Fruit fly (Drosophila melanogaster): Measurements from ENCODE around the gene CG12605.

Gene CG12605

DNA sequence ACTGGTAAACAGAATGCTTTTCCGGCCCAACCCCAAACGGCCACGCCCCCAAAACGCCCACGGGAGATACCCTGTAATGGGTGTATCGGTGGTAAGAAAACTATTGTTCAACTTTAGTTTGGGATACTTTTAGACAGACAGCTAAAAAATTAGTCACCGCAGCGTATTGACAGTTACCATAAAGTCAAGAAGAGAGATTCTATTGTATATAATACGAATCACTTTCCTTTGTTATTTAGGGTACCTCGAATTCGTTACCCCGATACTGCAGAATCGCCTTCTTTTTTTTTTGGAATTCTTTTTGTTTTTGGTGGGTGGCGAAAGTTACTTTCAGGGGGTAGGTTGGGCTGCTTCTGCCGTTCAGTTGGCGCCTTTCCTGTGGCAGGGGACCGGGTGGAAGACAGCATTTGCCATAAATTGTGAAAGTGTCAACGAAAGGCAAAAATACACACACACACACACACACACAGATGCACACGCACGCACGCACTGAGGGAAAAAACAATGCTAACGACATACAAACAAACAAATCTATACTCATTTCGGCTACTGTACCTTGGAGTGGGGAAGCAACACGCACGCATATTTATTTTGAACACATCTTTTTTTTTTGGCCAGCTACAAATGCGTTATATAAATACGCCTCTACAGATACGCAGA is 5.9 kb upstream of the CG12605 start (continued):
- TF ChIP-seq Awh (GFP tag; IDR thresholded peaks at IDR 0.05), result no peak
- no peak for TF ChIP-seq CTCF (GFP tag; optimal IDR thresholded peaks at IDR 0.05)
- no peak for TF ChIP-seq CG8281 (tag; optimal IDR thresholded peaks at IDR 0.05)
- peak; percentile 28 for TF ChIP-seq tap (tag; optimal IDR thresholded peaks at IDR 0.05)
- TF ChIP-seq CG10147 (GFP tag; optimal IDR thresholded peaks at IDR 0.05), result no peak
- TF ChIP-seq fd3F (GFP tag; optimal IDR thresholded peaks at IDR 0.05), result peak; percentile 17
- TF ChIP-seq cato (GFP tag; optimal IDR thresholded peaks at IDR 0.05; ENCODE audit: borderline replicate concordance), result no peak
- no peak for TF ChIP-seq psq (GFP tag; optimal IDR thresholded peaks at IDR 0.05)
- peak; percentile 76 for TF ChIP-seq CG2120 (GFP tag; optimal IDR thresholded peaks at IDR 0.05)
- no peak for TF ChIP-seq croc (GFP tag; conservative IDR thresholded peaks at IDR 0.05)
- no peak for TF ChIP-seq tna (GFP tag; IDR thresholded peaks at IDR 0.05; ENCODE audit: partially characterized antibody)
- peak; percentile 40 for TF ChIP-seq HLH54F (GFP tag; optimal IDR thresholded peaks at IDR 0.05)
- TF ChIP-seq oc (tag; optimal IDR thresholded peaks at IDR 0.05), result no peak
- no peak for TF ChIP-seq CG6683 (GFP tag; optimal IDR thresholded peaks at IDR 0.05)
- TF ChIP-seq Taf1 (GFP tag; IDR thresholded peaks at IDR 0.05), result no peak
- no peak for TF ChIP-seq Dll (GFP tag; IDR thresholded peaks at IDR 0.05; ENCODE audit: partially characterized antibody)
- TF ChIP-seq corto (GFP tag; optimal IDR thresholded peaks at IDR 0.05), result no peak
- TF ChIP-seq CG6791 (GFP tag; IDR thresholded peaks at IDR 0.05; ENCODE audit: partially characterized antibody), result no peak
- no peak for TF ChIP-seq CG13287 (GFP tag; IDR thresholded peaks at IDR 0.05; ENCODE audit: partially characterized antibody)
- TF ChIP-seq H2.0 (GFP tag; IDR thresholded peaks at IDR 0.05), result peak; percentile 45
- TF ChIP-seq Sry-β (GFP tag; optimal IDR thresholded peaks at IDR 0.05), result no peak
- TF ChIP-seq CG12155 (GFP tag; optimal IDR thresholded peaks at IDR 0.05), result no peak
- TF ChIP-seq CG18599 (GFP tag; optimal IDR thresholded peaks at IDR 0.05), result peak; percentile 77
- TF ChIP-seq CG9609 (GFP tag; optimal IDR thresholded peaks at IDR 0.05), result peak; percentile 41
- 0 out of 3 replicates have a peak, but pooled peaks have one; percentile 31 for TF ChIP-seq Optix (GFP tag; IDR thresholded peaks at IDR 0.05)
- no peak for TF ChIP-seq Gsc (GFP tag; IDR thresholded peaks at IDR 0.05)
- TF ChIP-seq phol (tag; optimal IDR thresholded peaks at IDR 0.05), result peak; percentile 32
- TF ChIP-seq btn (GFP tag; optimal IDR thresholded peaks at IDR 0.05), result no peak
- no peak for TF ChIP-seq Sry-δ (GFP tag; optimal IDR thresholded peaks at IDR 0.05)
- TF ChIP-seq slbo (GFP tag; IDR thresholded peaks at IDR 0.05), result peak; percentile 66
- no peak for TF ChIP-seq CG10654 (GFP tag; optimal IDR thresholded peaks at IDR 0.05)
- no peak for TF ChIP-seq CG33213 (GFP tag; optimal IDR thresholded peaks at IDR 0.05)
- TF ChIP-seq Abd-B (GFP tag; optimal IDR thresholded peaks at IDR 0.05), result no peak
- TF ChIP-seq run (tag; optimal IDR thresholded peaks at IDR 0.05), result no peak
- TF ChIP-seq CG10267 (tag; optimal IDR thresholded peaks at IDR 0.05), result peak; percentile 17
- peak; percentile 26 for TF ChIP-seq tin (GFP tag; optimal IDR thresholded peaks at IDR 0.05)
- TF ChIP-seq CG15601 (tag; optimal IDR thresholded peaks at IDR 0.05), result peak; percentile 16
- TF ChIP-seq ranshi (GFP tag; IDR thresholded peaks at IDR 0.05), result 0 out of 2 replicates have a peak, but pooled peaks have one; percentile 29
- no peak for TF ChIP-seq disco-r (GFP tag; optimal IDR thresholded peaks at IDR 0.05)
- TF ChIP-seq vfl (GFP tag; optimal IDR thresholded peaks at IDR 0.05), result no peak
- TF ChIP-seq Hr3 (GFP tag; optimal IDR thresholded peaks at IDR 0.05), result no peak
- peak; percentile 21 for TF ChIP-seq CG5180 (GFP tag; optimal IDR thresholded peaks at IDR 0.05)
- TF ChIP-seq az2 (GFP tag; optimal IDR thresholded peaks at IDR 0.05), result peak; percentile 29
- no peak for TF ChIP-seq chinmo (GFP tag; IDR thresholded peaks at IDR 0.05; ENCODE audit: partially characterized antibody)
- TF ChIP-seq CG8765 (GFP tag; IDR thresholded peaks at IDR 0.05), result no peak
- TF ChIP-seq CG3163 (GFP tag; optimal IDR thresholded peaks at IDR 0.05), result no peak
- no peak for TF ChIP-seq Lpt (GFP tag; optimal IDR thresholded peaks at IDR 0.05)
- TF ChIP-seq CG30403 (GFP tag; optimal IDR thresholded peaks at IDR 0.05), result peak; percentile 44
- no peak for TF ChIP-seq CG14667 (GFP tag; IDR thresholded peaks at IDR 0.05)
- TF ChIP-seq E2f2 (GFP tag; IDR thresholded peaks at IDR 0.05), result peak; percentile 30; the same call in 1 of the 2 replicates
